Worm (Caenorhabditis elegans) whole organism, L4 larva: ENCODE measurements around the gene R04F11.2.
A peak's percentile ranks its signal among the peaks of the same experiment; 100 is the strongest.

Source experiments
- F26F4.8 ChIP-seq: fragments of 200-800 bp; sonication (Bioruptor generic); conservative IDR thresholded peaks from 2 replicates; pipeline ENCODE4 v1.3.6; 2022; ENCODE audit warnings: missing genetic modification characterization, missing compliant biosample characterization
- F44E2.7 ChIP-seq: fragments of 200-800 bp; sonication (Bioruptor generic); IDR thresholded peaks from 2 replicates; pipeline ENCODE4 v2.1.2; 2022; ENCODE audit warnings: missing genetic modification characterization, missing compliant biosample characterization
- F49E8.2 ChIP-seq: sonication (generic microtip); optimal IDR thresholded peaks from 2 replicates; lab custom pipeline; 2016; ENCODE audit warnings: missing compliant biosample characterization, mild to moderate bottlenecking, missing genetic modification characterization, borderline replicate concordance
- Y105C5A.15 ChIP-seq: fragments of 200-800 bp; sonication (Bioruptor generic); IDR thresholded peaks from 2 replicates; pipeline ENCODE4 v1.3.6; 2022; ENCODE audit warnings: missing genetic modification characterization, missing compliant biosample characterization
- Y48G9A.11 ChIP-seq: fragments of 200-800 bp; sonication (Bioruptor generic); IDR thresholded peaks from 2 replicates; pipeline ENCODE4 v1.3.6; 2022; ENCODE audit warnings: missing genetic modification reagents, missing genetic modification characterization, missing compliant biosample characterization
- aha-1 ChIP-seq: fragments of 150-350 bp; peaks from one replicate; lab custom pipeline; 2014; ENCODE audit warnings: missing biosample characterization, missing genetic modification characterization
- ceh-20 ChIP-seq: fragments of 200-800 bp; sonication (Bioruptor generic); IDR thresholded peaks from 2 replicates; pipeline ENCODE4 v1.3.6; 2022; ENCODE audit warnings: missing genetic modification reagents, missing genetic modification characterization, missing compliant biosample characterization
- ceh-28 ChIP-seq: fragments of 150-350 bp; optimal IDR thresholded peaks from 2 replicates; lab custom pipeline; 2014; ENCODE audit warnings: missing biosample characterization, missing genetic modification reagents, missing genetic modification characterization
- ceh-44 ChIP-seq: fragments of 200-800 bp; sonication (Bioruptor generic); IDR thresholded peaks from 2 replicates; pipeline ENCODE4 v1.3.6; 2022; ENCODE audit warnings: missing genetic modification reagents, missing genetic modification characterization, missing compliant biosample characterization
- ces-1 ChIP-seq: fragments of 150-350 bp; sonication (generic microtip); optimal IDR thresholded peaks from 4 replicates; lab custom pipeline; 2014; ENCODE audit warnings: missing biosample characterization, missing genetic modification reagents, missing genetic modification characterization
- daf-16 ChIP-seq, 3 experiments: sonication (generic microtip); optimal IDR thresholded peaks; 2 replicates each; lab custom pipeline; 2016 to 2017; ENCODE audit warnings: missing genetic modification characterization in 3 of 3, missing genetic modification reagents in 3 of 3, mild to moderate bottlenecking in 2 of 3, missing compliant biosample characterization in 2 of 3, missing biosample characterization in 1 of 3, moderate library complexity in 1 of 3
- daf-8 ChIP-seq: fragments of 200-800 bp; sonication (Bioruptor generic); IDR thresholded peaks from 2 replicates; pipeline ENCODE4 v1.3.6; 2022; ENCODE audit warnings: missing genetic modification characterization, missing compliant biosample characterization
- dmd-6 ChIP-seq: fragments of 200-800 bp; sonication (Bioruptor generic); IDR thresholded peaks from 2 replicates; pipeline ENCODE4 v1.3.6; 2022; ENCODE audit warnings: missing genetic modification reagents, missing genetic modification characterization, missing compliant biosample characterization
- dve-1 ChIP-seq: sonication (generic microtip); optimal IDR thresholded peaks from 2 replicates; lab custom pipeline; 2017; ENCODE audit warnings: antibody characterized with exemption, mild to moderate bottlenecking, missing genetic modification characterization, missing compliant biosample characterization; ENCODE audit not compliant: insufficient read depth
- egl-27 ChIP-seq: sonication (generic microtip); optimal IDR thresholded peaks from 3 replicates; lab custom pipeline; 2017; ENCODE audit warnings: missing biosample characterization, missing genetic modification reagents, missing genetic modification characterization
- egl-43 ChIP-seq: fragments of 200-800 bp; sonication (Bioruptor generic); IDR thresholded peaks from 2 replicates; pipeline ENCODE4 v1.3.6; 2022; ENCODE audit warnings: missing genetic modification reagents, missing genetic modification characterization, missing compliant biosample characterization
- fkh-10 ChIP-seq: fragments of 150-350 bp; optimal IDR thresholded peaks from 2 replicates; lab custom pipeline; 2014; ENCODE audit warnings: missing biosample characterization, missing genetic modification reagents, missing genetic modification characterization
- hlh-11 ChIP-seq: fragments of 200-800 bp; sonication (Bioruptor generic); optimal IDR thresholded peaks from 2 replicates; lab custom pipeline; 2018; ENCODE audit warnings: mild to moderate bottlenecking, missing genetic modification characterization, missing compliant biosample characterization
- hlh-30 ChIP-seq: sonication (generic microtip); optimal IDR thresholded peaks from 2 replicates; lab custom pipeline; 2017; ENCODE audit warnings: antibody characterized with exemption, mild to moderate bottlenecking, missing genetic modification characterization, missing compliant biosample characterization; ENCODE audit not compliant: insufficient read depth
- jun-1 ChIP-seq: fragments of 150-350 bp; optimal IDR thresholded peaks from 2 replicates; lab custom pipeline; 2014; ENCODE audit warnings: missing biosample characterization, missing genetic modification reagents, missing genetic modification characterization
- lin-29 ChIP-seq: fragments of 200-800 bp; sonication (Bioruptor generic); IDR thresholded peaks from 2 replicates; pipeline ENCODE4 v1.3.6; 2022; ENCODE audit warnings: missing genetic modification reagents, missing genetic modification characterization, missing compliant biosample characterization
- lin-39 ChIP-seq: fragments of 150-350 bp; optimal IDR thresholded peaks from 2 replicates; lab custom pipeline; 2014; ENCODE audit warnings: missing biosample characterization, missing genetic modification reagents, missing genetic modification characterization
- mdl-1 ChIP-seq, 2 experiments: fragments of 150-350 bp in 1 of 2; sonication (generic microtip) in 1 of 2; optimal IDR thresholded peaks; 2 replicates each; lab custom pipeline; 2014 to 2017; ENCODE audit warnings: missing biosample characterization in 2 of 2, missing genetic modification characterization in 2 of 2
- mxl-3 ChIP-seq: fragments of 200-800 bp; sonication (Bioruptor generic); optimal IDR thresholded peaks from 2 replicates; lab custom pipeline; 2018; ENCODE audit warnings: mild to moderate bottlenecking, missing genetic modification characterization, missing compliant biosample characterization
- nhr-102 ChIP-seq: sonication (generic microtip); optimal IDR thresholded peaks from 2 replicates; lab custom pipeline; 2016; ENCODE audit warnings: mild to moderate bottlenecking, missing genetic modification characterization, moderate library complexity, missing compliant biosample characterization
- nhr-11 ChIP-seq: fragments of 150-350 bp; optimal IDR thresholded peaks from 2 replicates; lab custom pipeline; 2014; ENCODE audit warnings: missing biosample characterization, missing genetic modification characterization
- nhr-28 ChIP-seq: fragments of 150-350 bp; optimal IDR thresholded peaks from 2 replicates; lab custom pipeline; 2014; ENCODE audit warnings: missing biosample characterization, missing genetic modification characterization
- nhr-76 ChIP-seq: fragments of 150-350 bp; optimal IDR thresholded peaks from 2 replicates; lab custom pipeline; 2014; ENCODE audit warnings: missing biosample characterization, missing genetic modification characterization
- nhr-77 ChIP-seq: fragments of 150-350 bp; optimal IDR thresholded peaks from 2 replicates; lab custom pipeline; 2014; ENCODE audit warnings: missing biosample characterization, missing genetic modification characterization
- php-3 ChIP-seq: fragments of 200-800 bp; sonication (Bioruptor generic); IDR thresholded peaks from 2 replicates; pipeline ENCODE4 v1.3.6; 2022; ENCODE audit warnings: missing genetic modification reagents, missing genetic modification characterization, missing compliant biosample characterization
- pqm-1 ChIP-seq: sonication (generic microtip); optimal IDR thresholded peaks from 2 replicates; lab custom pipeline; 2017; ENCODE audit warnings: missing biosample characterization, missing genetic modification characterization
- rbr-2 ChIP-seq: sonication (generic microtip); optimal IDR thresholded peaks from 2 replicates; lab custom pipeline; 2016; ENCODE audit warnings: missing genotype, missing genetic modification characterization, missing compliant biosample characterization
- set-16 ChIP-seq: fragments of 200-800 bp; sonication (Bioruptor generic); IDR thresholded peaks from 2 replicates; pipeline ENCODE4 v1.3.6; 2022; ENCODE audit warnings: missing genetic modification reagents, missing genetic modification characterization, missing compliant biosample characterization
- skn-1 ChIP-seq: fragments of 150-350 bp; optimal IDR thresholded peaks from 2 replicates; lab custom pipeline; 2014; ENCODE audit warnings: missing biosample characterization, missing genetic modification characterization
- snpc-4 ChIP-seq: fragments of 150-350 bp; optimal IDR thresholded peaks from 2 replicates; lab custom pipeline; 2014; ENCODE audit warnings: missing biosample characterization, missing genetic modification characterization
- tra-1 ChIP-seq: fragments of 200-800 bp; sonication (Bioruptor generic); IDR thresholded peaks from 2 replicates; pipeline ENCODE4 v1.3.6; 2022; ENCODE audit warnings: missing genetic modification reagents, missing genetic modification characterization, missing compliant biosample characterization
- unc-62 ChIP-seq, 3 experiments: fragments of 150-350 bp in 1 of 3; sonication (generic microtip); optimal IDR thresholded peaks in 2 of 3; peaks in 1 of 3; 1 replicate in 1 of 3; 2 replicates in 2 of 3; lab custom pipeline; 2014 to 2017; ENCODE audit warnings: missing biosample characterization in 3 of 3, missing genetic modification characterization in 3 of 3, missing genetic modification reagents in 3 of 3, missing genotype in 1 of 3
- ztf-11 ChIP-seq: fragments of 150-350 bp; optimal IDR thresholded peaks from 2 replicates; lab custom pipeline; 2014; ENCODE audit warnings: missing biosample characterization, missing genetic modification characterization

R04F11.2 gene

ce11 chrV:12296794-12297193 is 21.4 kb upstream of the R04F11.2 start (continued):
- TF ChIP-seq hlh-11 (tag; lab: Kevin White, UChicago) (peak; percentile 1), daf-8 (GFP tag; lab: Robert Waterston, UW) (no peak), ceh-20 (GFP tag; lab: Robert Waterston, UW) (no peak), F44E2.7 (GFP tag; lab: Robert Waterston, UW) (no peak), nhr-77 (no peak), fkh-10 (GFP tag; lab: Kevin White, UChicago) (no peak), php-3 (GFP tag; lab: Robert Waterston, UW) (no peak), mxl-3 (peak; percentile 65), snpc-4 (no peak), hlh-30 (tag; lab: Kevin White, UChicago) (peak; percentile 47)
- TF ChIP-seq, all 104 proteins: peak for 4

- TF ChIP-seq nhr-77 (no peak), egl-27 (tag; lab: Kevin White, UChicago) (no peak), nhr-28 (peak; percentile 48), hlh-11 (tag; lab: Kevin White, UChicago) (peak; percentile 10), mdl-1 (tag; optimal IDR thresholded peaks at IDR 0.05; lab: Kevin White, UChicago) (no peak), ztf-11 (tag; lab: Kevin White, UChicago) (no peak), F26F4.8 (GFP tag; lab: Robert Waterston, UW) (no peak), jun-1 (tag; lab: Kevin White, UChicago) (no peak), lin-39 (tag; lab: Kevin White, UChicago) (no peak), set-16 (GFP tag; lab: Robert Waterston, UW) (no peak), lin-29 (GFP tag; lab: Robert Waterston, UW) (no peak), skn-1 (no peak), pqm-1 (tag; lab: Kevin White, UChicago) (peak; percentile 83), tra-1 (GFP tag; lab: Robert Waterston, UW) (no peak), Y105C5A.15 (GFP tag; lab: Robert Waterston, UW) (no peak), F49E8.2 (tag; lab: Kevin White, UChicago) (no peak), mxl-3 (no peak), nhr-76 (no peak), aha-1 (tag; lab: Kevin White, UChicago) (peak; percentile 70), ceh-28 (tag; lab: Kevin White, UChicago) (no peak), dmd-6 (GFP tag; lab: Robert Waterston, UW) (peak; percentile 42; the same call in 1 of the 2 replicates), unc-62 (GFP tag; optimal IDR thresholded peaks at IDR 0.05 in 1 of 2; lab: Kevin White, UChicago) (peak in 1 of 2 experiments; percentile 83), unc-62 (tag; optimal IDR thresholded peaks at IDR 0.05; lab: Kevin White, UChicago) (no peak), nhr-11 (tag; lab: Kevin White, UChicago) (no peak), nhr-102 (tag; lab: Kevin White, UChicago) (no peak), rbr-2 (tag; lab: Kevin White, UChicago) (no peak), daf-16 (GFP tag; optimal IDR thresholded peaks at IDR 0.05; lab: Kevin White, UChicago) (no peak), daf-16 (tag; optimal IDR thresholded peaks at IDR 0.05; lab: Kevin White, UChicago) (peak; percentile 29), ces-1 (GFP tag; lab: Kevin White, UChicago) (no peak), dve-1 (peak; percentile 40), egl-43 (GFP tag; lab: Robert Waterston, UW) (no peak), Y48G9A.11 (GFP tag; lab: Robert Waterston, UW) (no peak)
These were observed 20.0 kb upstream of the R04F11.2 start for ce11 chrV:12298184-12298583.

DNA sequence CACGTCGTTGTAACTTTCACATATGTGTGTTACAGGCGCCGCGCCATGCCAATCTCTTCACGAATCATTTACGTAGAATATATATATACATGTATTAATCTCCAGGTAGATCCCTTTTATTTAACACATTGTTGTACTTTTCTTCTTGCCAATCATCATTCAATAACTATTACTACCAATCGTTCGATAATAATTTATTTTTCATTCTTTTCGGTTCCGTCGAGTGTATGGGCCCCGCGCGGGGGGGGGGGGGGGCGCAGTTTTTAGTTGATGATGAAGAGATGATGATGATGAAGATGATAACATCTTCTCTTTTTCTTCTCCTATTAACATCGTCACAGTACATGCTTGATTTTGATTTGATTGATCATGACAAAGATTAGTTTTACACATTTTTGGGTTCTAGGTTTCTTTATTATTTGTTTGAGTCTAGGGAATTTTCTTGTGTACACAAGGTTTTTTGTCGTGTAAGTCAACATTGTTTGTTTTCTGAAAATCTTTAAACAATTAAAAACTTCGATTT is 18.9 kb upstream of the R04F11.2 start:
- no peak for TF ChIP-seq ceh-44 (GFP tag; lab: Robert Waterston, UW)
- TF ChIP-seq hlh-11 (tag; lab: Kevin White, UChicago): peak; percentile 23
